Fruit fly (Drosophila melanogaster) whole organism, embryonic: ENCODE data around the gene CycA.

Source experiments
- CG10147 ChIP-seq: fragments of 200-800 bp; sonication (Bioruptor generic); optimal IDR thresholded peaks from 2 replicates; lab custom pipeline; 2019; ENCODE audit warnings: missing biosample characterization, mild to moderate bottlenecking, missing genetic modification characterization, moderate library complexity
- CG10209 ChIP-seq: fragments of 200-800 bp; sonication (Bioruptor generic); optimal IDR thresholded peaks from 3 replicates; lab custom pipeline; 2017; ENCODE audit warnings: missing biosample characterization, mild to moderate bottlenecking, missing genetic modification characterization, missing genetic modification reagents
- CG10979 ChIP-seq: fragments of 200-800 bp; sonication (Bioruptor generic); optimal IDR thresholded peaks from 2 replicates; lab custom pipeline; 2018; ENCODE audit warnings: missing biosample characterization, mild to moderate bottlenecking, missing genetic modification characterization, moderate library complexity
- CG11085 ChIP-seq: fragments of 200-800 bp; sonication (Bioruptor generic); IDR thresholded peaks from 2 replicates; pipeline ENCODE4 v1.3.6; 2022; ENCODE audit warnings: missing biosample characterization, missing genetic modification characterization
- CG11247 ChIP-seq: fragments of 200-800 bp; sonication (Bioruptor generic); IDR thresholded peaks from 2 replicates; pipeline ENCODE4 v1.3.6; 2022; ENCODE audit warnings: missing biosample characterization, missing genetic modification characterization
- CG11504 ChIP-seq: fragments of 200-800 bp; sonication (Bioruptor generic); optimal IDR thresholded peaks from 3 replicates; lab custom pipeline; 2019; ENCODE audit warnings: missing biosample characterization, mild to moderate bottlenecking, missing genetic modification characterization, moderate library complexity
- CG12236 ChIP-seq: fragments of 200-800 bp; sonication (Bioruptor generic); optimal IDR thresholded peaks from 2 replicates; lab custom pipeline; 2016; ENCODE audit warnings: missing biosample characterization, missing genetic modification characterization
- CG12942 ChIP-seq: fragments of 200-800 bp; sonication (Bioruptor generic); optimal IDR thresholded peaks from 3 replicates; lab custom pipeline; 2016; ENCODE audit warnings: missing biosample characterization, missing genetic modification characterization
- CG1602 ChIP-seq: fragments of 200-800 bp; sonication (Bioruptor generic); optimal IDR thresholded peaks from 3 replicates; lab custom pipeline; 2016; ENCODE audit warnings: missing biosample characterization, missing genetic modification characterization
- CG16815 ChIP-seq: fragments of 200-800 bp; sonication (Bioruptor generic); optimal IDR thresholded peaks from 3 replicates; lab custom pipeline; 2017; ENCODE audit warnings: missing biosample characterization, mild to moderate bottlenecking, missing genetic modification characterization
- CG17612 ChIP-seq: fragments of 200-800 bp; sonication (Bioruptor generic); IDR thresholded peaks from 2 replicates; pipeline ENCODE4 v1.3.6; 2022; ENCODE audit warnings: missing biosample characterization, missing genetic modification characterization
- CG18599 ChIP-seq: fragments of 200-800 bp; sonication (Bioruptor generic); optimal IDR thresholded peaks from 3 replicates; lab custom pipeline; 2017; ENCODE audit warnings: missing biosample characterization, missing genetic modification characterization, mild to moderate bottlenecking, moderate library complexity, missing genetic modification reagents
- CG18619 ChIP-seq: fragments of 200-800 bp; sonication (Bioruptor generic); optimal IDR thresholded peaks from 3 replicates; lab custom pipeline; 2017; ENCODE audit warnings: missing biosample characterization, mild to moderate bottlenecking, missing genetic modification characterization
- CG3163 ChIP-seq: fragments of 200-800 bp; sonication (Bioruptor generic); optimal IDR thresholded peaks from 3 replicates; lab custom pipeline; 2016; ENCODE audit warnings: missing biosample characterization, missing genetic modification characterization
- CG3726 ChIP-seq: fragments of 200-800 bp; sonication (Bioruptor generic); IDR thresholded peaks from 3 replicates; pipeline ENCODE4, ENCODE4 v1.3.6; 2022; ENCODE audit warnings: missing biosample characterization, missing genetic modification characterization
- CG4328 ChIP-seq: fragments of 200-800 bp; sonication (Bioruptor generic); optimal IDR thresholded peaks from 3 replicates; lab custom pipeline; 2017; ENCODE audit warnings: missing biosample characterization, missing genetic modification reagents, missing genetic modification characterization
- CG43689 ChIP-seq: fragments of 200-800 bp; sonication (Bioruptor generic); IDR thresholded peaks from 2 replicates; pipeline ENCODE4 v1.3.6; 2022; ENCODE audit warnings: missing biosample characterization, missing genetic modification characterization
- CG4730 ChIP-seq: fragments of 200-800 bp; sonication (Bioruptor generic); IDR thresholded peaks from 2 replicates; pipeline ENCODE4 v1.3.6; 2022; ENCODE audit warnings: missing biosample characterization, missing genetic modification characterization
- CG8359 ChIP-seq: fragments of 200-800 bp; sonication (Bioruptor generic); optimal IDR thresholded peaks from 2 replicates; lab custom pipeline; 2017; ENCODE audit warnings: missing biosample characterization, mild to moderate bottlenecking, missing genetic modification characterization, borderline replicate concordance
- CG8388 ChIP-seq: fragments of 200-800 bp; sonication (Bioruptor generic); optimal IDR thresholded peaks from 2 replicates; lab custom pipeline; 2019; ENCODE audit warnings: missing biosample characterization, mild to moderate bottlenecking, missing genetic modification characterization, moderate library complexity
- CG9797 ChIP-seq: fragments of 200-800 bp; sonication (Bioruptor generic); optimal IDR thresholded peaks from 3 replicates; lab custom pipeline; 2018; ENCODE audit warnings: missing biosample characterization, mild to moderate bottlenecking, missing genetic modification characterization
- CG9932 ChIP-seq: fragments of 200-800 bp; sonication (Bioruptor generic); IDR thresholded peaks from 2 replicates; pipeline ENCODE4 v1.3.6; 2022; ENCODE audit warnings: missing biosample characterization, missing genetic modification characterization
- Dek ChIP-seq: fragments of 200-800 bp; sonication (Bioruptor generic); optimal IDR thresholded peaks from 3 replicates; lab custom pipeline; 2019; ENCODE audit warnings: missing biosample characterization, mild to moderate bottlenecking, missing genetic modification characterization, moderate library complexity
- Doc2 ChIP-seq: fragments of 200-800 bp; sonication (Bioruptor generic); IDR thresholded peaks from 2 replicates; pipeline ENCODE4 v1.3.6; 2022; ENCODE audit warnings: missing biosample characterization, missing genetic modification characterization
- Eip74EF ChIP-seq, 2 experiments: fragments of 200-800 bp in 1 of 2; fragments of >200 bp in 1 of 2; sonication (Bioruptor generic) in 1 of 2; optimal IDR thresholded peaks; 2 replicates each; lab custom pipeline; 2017 to 2019; ENCODE audit warnings: missing biosample characterization in 2 of 2, missing genetic modification characterization in 2 of 2, mild to moderate bottlenecking in 1 of 2, moderate library complexity in 1 of 2
- HLH3B ChIP-seq: fragments of 200-800 bp; sonication (Bioruptor generic); IDR thresholded peaks from 2 replicates; pipeline ENCODE4 v1.3.6; 2022; ENCODE audit warnings: missing biosample characterization, missing genetic modification characterization
- Hand ChIP-seq: fragments of 200-800 bp; sonication (Bioruptor generic); optimal IDR thresholded peaks from 2 replicates; lab custom pipeline; 2017; ENCODE audit warnings: mild to moderate bottlenecking, missing biosample characterization, missing genetic modification reagents, missing genetic modification characterization
- Hr3 ChIP-seq: fragments of 200-800 bp; sonication (Bioruptor generic); optimal IDR thresholded peaks from 3 replicates; lab custom pipeline; 2016; ENCODE audit warnings: missing biosample characterization, missing genetic modification characterization
- MESR4 ChIP-seq: fragments of 200-800 bp; sonication (Bioruptor generic); optimal IDR thresholded peaks from 2 replicates; lab custom pipeline; 2018; ENCODE audit warnings: missing biosample characterization, mild to moderate bottlenecking, missing genetic modification characterization, moderate library complexity
- Nf-YA ChIP-seq: fragments of 200-800 bp; sonication (Bioruptor generic); IDR thresholded peaks from 2 replicates; pipeline ENCODE4 v1.3.6; 2022; ENCODE audit warnings: missing biosample characterization, missing genetic modification characterization
- Rfx ChIP-seq: fragments of 200-800 bp; sonication (Bioruptor generic); IDR thresholded peaks from 2 replicates; pipeline ENCODE4 v1.3.6; 2022; ENCODE audit warnings: missing biosample characterization, missing genetic modification characterization
- ac ChIP-seq: fragments of 200-800 bp; sonication (Bioruptor generic); optimal IDR thresholded peaks from 3 replicates; lab custom pipeline; 2017; ENCODE audit warnings: missing biosample characterization, mild to moderate bottlenecking, missing genetic modification characterization
- aop ChIP-seq: fragments of 200-800 bp; sonication (Bioruptor generic); IDR thresholded peaks from 2 replicates; pipeline ENCODE4 v1.3.6; 2022; ENCODE audit warnings: missing biosample characterization, missing genetic modification characterization
- ato ChIP-seq: fragments of 200-800 bp; sonication (Bioruptor generic); IDR thresholded peaks from 2 replicates; pipeline ENCODE4 v1.3.6; 2022; ENCODE audit warnings: missing biosample characterization, missing genetic modification characterization; ENCODE audit not compliant: partially characterized antibody
- crol ChIP-seq: fragments of 200-800 bp; sonication (Bioruptor generic); IDR thresholded peaks from 2 replicates; pipeline ENCODE4 v1.3.6; 2022; ENCODE audit warnings: missing biosample characterization, missing genetic modification characterization
- dpn ChIP-seq, 2 experiments: fragments of 200-800 bp; sonication (Bioruptor generic); optimal IDR thresholded peaks; 3 replicates each; lab custom pipeline; 2016; ENCODE audit warnings: missing biosample characterization in 2 of 2, missing genetic modification characterization in 2 of 2
- emc ChIP-seq: fragments of 200-800 bp; sonication (Bioruptor generic); optimal IDR thresholded peaks from 2 replicates; lab custom pipeline; 2016; ENCODE audit warnings: missing biosample characterization, missing genetic modification characterization
- esg ChIP-seq: fragments of 200-800 bp; sonication (Bioruptor generic); conservative IDR thresholded peaks from 2 replicates; pipeline ENCODE4 v1.3.6; 2022; ENCODE audit warnings: missing biosample characterization, missing genetic modification characterization
- gt ChIP-seq: fragments of 200-800 bp; sonication (Bioruptor generic); IDR thresholded peaks from 2 replicates; pipeline ENCODE4 v1.3.6; 2022; ENCODE audit warnings: missing biosample characterization, missing genetic modification characterization
- knrl ChIP-seq: fragments of 200-800 bp; sonication (Bioruptor generic); IDR thresholded peaks from 3 replicates; pipeline ENCODE4 v1.3.6; 2022; ENCODE audit warnings: missing biosample characterization, missing genetic modification characterization; ENCODE audit not compliant: partially characterized antibody
- maf-S ChIP-seq: fragments of 200-800 bp; sonication (Bioruptor generic); optimal IDR thresholded peaks from 2 replicates; lab custom pipeline; 2016; ENCODE audit warnings: missing biosample characterization, missing genetic modification characterization
- mam ChIP-seq: fragments of 200-800 bp; sonication (Bioruptor generic); optimal IDR thresholded peaks from 3 replicates; lab custom pipeline; 2016; ENCODE audit warnings: missing biosample characterization, missing genetic modification characterization
- nerfin-1 ChIP-seq: fragments of 200-800 bp; sonication (Bioruptor generic); optimal IDR thresholded peaks from 3 replicates; lab custom pipeline; 2019; ENCODE audit warnings: missing biosample characterization, mild to moderate bottlenecking, missing genetic modification characterization, moderate library complexity
- peb ChIP-seq: fragments of 200-800 bp; sonication (Bioruptor generic); IDR thresholded peaks from 2 replicates; pipeline ENCODE4 v1.3.6; 2022; ENCODE audit warnings: missing biosample characterization, missing genetic modification characterization
- pnt ChIP-seq: fragments of 200-800 bp; sonication (Bioruptor generic); optimal IDR thresholded peaks from 3 replicates; lab custom pipeline; 2016; ENCODE audit warnings: missing biosample characterization, missing genetic modification characterization
- rib ChIP-seq: fragments of 200-800 bp; sonication (Bioruptor generic); IDR thresholded peaks from 2 replicates; pipeline ENCODE4 v1.3.6; 2022; ENCODE audit warnings: missing biosample characterization, missing genetic modification characterization
- sd ChIP-seq: fragments of 200-800 bp; sonication (Bioruptor generic); optimal IDR thresholded peaks from 3 replicates; lab custom pipeline; 2018; ENCODE audit warnings: missing biosample characterization, mild to moderate bottlenecking, missing genetic modification characterization, moderate library complexity
- sr ChIP-seq: fragments of 200-800 bp; sonication (Bioruptor generic); IDR thresholded peaks from 3 replicates; pipeline ENCODE4 v1.3.6; 2022; ENCODE audit warnings: missing biosample characterization, missing genetic modification characterization
- stc ChIP-seq: fragments of 200-800 bp; sonication (Bioruptor generic); IDR thresholded peaks from 2 replicates; pipeline ENCODE4 v1.3.6; 2022; ENCODE audit warnings: missing biosample characterization, missing genetic modification characterization
- usp ChIP-seq: fragments of >200 bp; optimal IDR thresholded peaks from 2 replicates; lab custom pipeline; 2017; ENCODE audit warnings: missing biosample characterization, missing genetic modification characterization
- z ChIP-seq: fragments of 200-800 bp; sonication (Bioruptor generic); IDR thresholded peaks from 3 replicates; pipeline ENCODE4 v1.3.6; 2022; ENCODE audit warnings: missing biosample characterization, missing genetic modification characterization
- zen2 ChIP-seq: fragments of 200-800 bp; sonication (Bioruptor generic); IDR thresholded peaks from 3 replicates; pipeline ENCODE4 v1.3.6; 2022; ENCODE audit warnings: missing biosample characterization, missing genetic modification characterization; ENCODE audit not compliant: partially characterized antibody

CycA gene

dm6 chr3L:11833296-11833717 is at the start of gene CycA (continued):
- TF ChIP-seq CG10979 (tag; lab: Kevin White, UChicago) (no peak), CG4328 (GFP tag; lab: Kevin White, UChicago) (no peak), CG11504 (peak; percentile 61), dpn (GFP tag; optimal IDR thresholded peaks at IDR 0.05; lab: Kevin White, UChicago) (peak in 1 of 2 experiments; percentile 0), emc (GFP tag; lab: Kevin White, UChicago) (no peak), CG16815 (GFP tag; lab: Kevin White, UChicago) (no peak), CG17612 (no peak), CG11085 (GFP tag; lab: Robert Waterston, UW) (no peak), Hand (no peak), Rfx (GFP tag; lab: Robert Waterston, UW) (no peak), CG43689 (GFP tag; lab: Robert Waterston, UW) (no peak), CG18619 (no peak), CG9797 (GFP tag; lab: Kevin White, UChicago) (peak; percentile 94), rib (GFP tag; lab: Robert Waterston, UW) (no peak), Nf-YA (no peak), gt (GFP tag; lab: Robert Waterston, UW) (no peak), CG12942 (no peak), z (GFP tag; lab: Robert Waterston, UW) (no peak), maf-S (GFP tag; lab: Kevin White, UChicago) (no peak), Dek (no peak), CG3726 (GFP tag; lab: Robert Waterston, UW) (no peak), CG1602 (GFP tag; lab: Kevin White, UChicago) (no peak), peb (GFP tag; lab: Robert Waterston, UW) (no peak), sd (tag; lab: Kevin White, UChicago) (no peak), aop (GFP tag; lab: Robert Waterston, UW) (no peak), CG8388 (GFP tag; lab: Kevin White, UChicago) (no peak), CG11247 (GFP tag; lab: Robert Waterston, UW) (no peak), CG10209 (GFP tag; lab: Kevin White, UChicago) (no peak), ato (GFP tag; lab: Robert Waterston, UW) (peak; percentile 85), pnt (no peak), mam (GFP tag; lab: Kevin White, UChicago) (no peak), crol (GFP tag; lab: Robert Waterston, UW) (no peak), Hr3 (GFP tag; lab: Kevin White, UChicago) (no peak), sr (GFP tag; lab: Robert Waterston, UW) (no peak), CG8359 (no peak), Eip74EF (GFP tag; optimal IDR thresholded peaks at IDR 0.05; lab: Kevin White, UChicago) (no peak), Doc2 (GFP tag; lab: Robert Waterston, UW) (no peak), HLH3B (GFP tag; lab: Robert Waterston, UW) (no peak), nerfin-1 (tag; lab: Kevin White, UChicago) (no peak), esg (no peak), MESR4 (peak; percentile 64), CG4730 (GFP tag; lab: Robert Waterston, UW) (no peak), CG9932 (GFP tag; lab: Robert Waterston, UW) (no peak), CG18599 (GFP tag; lab: Kevin White, UChicago) (no peak), usp (GFP tag; lab: Kevin White, UChicago) (no peak), stc (no peak), zen2 (GFP tag; lab: Robert Waterston, UW) (peak; percentile 68; the same call in 1 of the 3 replicates), CG10147 (GFP tag; lab: Kevin White, UChicago) (no peak), ac (GFP tag; lab: Kevin White, UChicago) (no peak), knrl (GFP tag; lab: Robert Waterston, UW) (peak; percentile 90), CG12236 (GFP tag; lab: Kevin White, UChicago) (no peak), CG3163 (GFP tag; lab: Kevin White, UChicago) (peak; percentile 46)
